Fruit fly (Drosophila melanogaster) whole organism, embryonic: ENCODE measurements around the gene CG4962.

Experiments used
- Ada2b ChIP-seq: fragments of 200-800 bp; sonication (Bioruptor generic); IDR thresholded peaks from 2 replicates; pipeline ENCODE4 v1.3.6; 2022; ENCODE audit warnings: missing biosample characterization, missing genetic modification characterization
- CG10654 ChIP-seq: fragments of 200-800 bp; sonication (Bioruptor generic); optimal IDR thresholded peaks from 2 replicates; lab custom pipeline; 2016; ENCODE audit warnings: missing biosample characterization, missing genetic modification characterization
- CG11504 ChIP-seq: fragments of 200-800 bp; sonication (Bioruptor generic); optimal IDR thresholded peaks from 3 replicates; lab custom pipeline; 2019; ENCODE audit warnings: missing biosample characterization, mild to moderate bottlenecking, missing genetic modification characterization, moderate library complexity
- CG13424 ChIP-seq: fragments of 200-800 bp; sonication (Bioruptor generic); optimal IDR thresholded peaks from 2 replicates; lab custom pipeline; 2019; ENCODE audit warnings: missing biosample characterization, mild to moderate bottlenecking, missing genetic modification characterization, moderate library complexity
- CG15269 ChIP-seq: fragments of 200-800 bp; sonication (Bioruptor generic); optimal IDR thresholded peaks from 2 replicates; lab custom pipeline; 2018; ENCODE audit warnings: missing biosample characterization, mild to moderate bottlenecking, missing genetic modification characterization, moderate library complexity
- CG2678 ChIP-seq: fragments of 200-800 bp; sonication (Bioruptor generic); optimal IDR thresholded peaks from 3 replicates; lab custom pipeline; 2019; ENCODE audit warnings: missing biosample characterization, mild to moderate bottlenecking, missing genetic modification characterization, moderate library complexity
- CG31441 ChIP-seq: fragments of 200-800 bp; sonication (Bioruptor generic); IDR thresholded peaks from 2 replicates; pipeline ENCODE4 v1.3.6; 2022; ENCODE audit warnings: missing biosample characterization, missing genetic modification characterization
- CG6254 ChIP-seq: fragments of 200-800 bp; sonication (Bioruptor generic); optimal IDR thresholded peaks from 3 replicates; lab custom pipeline; 2017; ENCODE audit warnings: mild to moderate bottlenecking, missing biosample characterization, missing genetic modification reagents, missing genetic modification characterization
- CG7556 ChIP-seq: fragments of 200-800 bp; sonication (Bioruptor generic); optimal IDR thresholded peaks from 2 replicates; lab custom pipeline; 2017; ENCODE audit warnings: missing biosample characterization, mild to moderate bottlenecking, missing genetic modification characterization
- CG7839 ChIP-seq: fragments of 200-800 bp; sonication (Bioruptor generic); optimal IDR thresholded peaks from 3 replicates; lab custom pipeline; 2018; ENCODE audit warnings: missing biosample characterization, mild to moderate bottlenecking, missing genetic modification characterization, moderate library complexity
- CoRest ChIP-seq: fragments of 200-800 bp; sonication (Bioruptor generic); optimal IDR thresholded peaks from 3 replicates; lab custom pipeline; 2018; ENCODE audit warnings: missing biosample characterization, mild to moderate bottlenecking, missing genetic modification characterization, moderate library complexity
- Deaf1 ChIP-seq: fragments of 200-800 bp; optimal IDR thresholded peaks from 3 replicates; lab custom pipeline; 2019; ENCODE audit warnings: missing biosample characterization, mild to moderate bottlenecking, missing genetic modification characterization, moderate library complexity
- Dref ChIP-seq: fragments of 200-800 bp; sonication (Bioruptor generic); IDR thresholded peaks from 2 replicates; pipeline ENCODE4 v1.3.6; 2022; ENCODE audit warnings: missing biosample characterization, missing genetic modification characterization
- Eip74EF ChIP-seq, 2 experiments: fragments of 200-800 bp in 1 of 2; fragments of >200 bp in 1 of 2; sonication (Bioruptor generic) in 1 of 2; optimal IDR thresholded peaks; 2 replicates each; lab custom pipeline; 2017 to 2019; ENCODE audit warnings: missing biosample characterization in 2 of 2, missing genetic modification characterization in 2 of 2, mild to moderate bottlenecking in 1 of 2, moderate library complexity in 1 of 2
- Fer2 ChIP-seq: fragments of 200-800 bp; sonication (Bioruptor generic); optimal IDR thresholded peaks from 2 replicates; lab custom pipeline; 2018; ENCODE audit warnings: missing biosample characterization, mild to moderate bottlenecking, missing genetic modification characterization, moderate library complexity
- Gsc ChIP-seq: fragments of 200-800 bp; sonication (Bioruptor generic); IDR thresholded peaks from 2 replicates; pipeline ENCODE4 v1.3.6; 2022; ENCODE audit warnings: missing biosample characterization, missing genetic modification characterization
- H2.0 ChIP-seq: fragments of 200-800 bp; sonication (Bioruptor generic); IDR thresholded peaks from 2 replicates; pipeline ENCODE4 v1.3.6; 2022; ENCODE audit warnings: missing biosample characterization, missing genetic modification characterization
- Hr3 ChIP-seq: fragments of 200-800 bp; sonication (Bioruptor generic); optimal IDR thresholded peaks from 3 replicates; lab custom pipeline; 2016; ENCODE audit warnings: missing biosample characterization, missing genetic modification characterization
- Hr51 ChIP-seq, 2 experiments: fragments of 200-800 bp; sonication (Bioruptor generic); optimal IDR thresholded peaks; 2 replicates in 1 of 2; 3 replicates in 1 of 2; lab custom pipeline; 2016 to 2018; ENCODE audit warnings: missing biosample characterization in 2 of 2, missing genetic modification characterization in 2 of 2, mild to moderate bottlenecking in 1 of 2, moderate library complexity in 1 of 2
- Oli ChIP-seq: fragments of 200-800 bp; sonication (Bioruptor generic); optimal IDR thresholded peaks from 2 replicates; lab custom pipeline; 2018; ENCODE audit warnings: missing biosample characterization, mild to moderate bottlenecking, missing genetic modification characterization, moderate library complexity
- Sox100B ChIP-seq: fragments of 200-800 bp; sonication (Bioruptor generic); optimal IDR thresholded peaks from 3 replicates; lab custom pipeline; 2018; ENCODE audit warnings: missing biosample characterization, mild to moderate bottlenecking, missing genetic modification characterization
- Sry-δ ChIP-seq: fragments of 200-800 bp; sonication (Bioruptor generic); optimal IDR thresholded peaks from 2 replicates; lab custom pipeline; 2016; ENCODE audit warnings: missing biosample characterization, missing genetic modification characterization
- Xrp1 ChIP-seq: fragments of 200-800 bp; sonication (Bioruptor generic); IDR thresholded peaks from 2 replicates; pipeline ENCODE4 v1.3.6; 2022; ENCODE audit warnings: missing biosample characterization, missing genetic modification characterization
- ci ChIP-seq: fragments of 200-800 bp; sonication (Bioruptor generic); IDR thresholded peaks from 3 replicates; pipeline ENCODE4 v1.3.6; 2022; ENCODE audit warnings: missing biosample characterization, missing genetic modification characterization
- cwo ChIP-seq: fragments of 200-800 bp; sonication (Bioruptor generic); optimal IDR thresholded peaks from 3 replicates; lab custom pipeline; 2017; ENCODE audit warnings: missing biosample characterization, missing genetic modification characterization, mild to moderate bottlenecking, moderate library complexity, missing genetic modification reagents
- dmrt99B ChIP-seq: fragments of 200-800 bp; sonication (Bioruptor generic); optimal IDR thresholded peaks from 2 replicates; lab custom pipeline; 2018; ENCODE audit warnings: missing biosample characterization, mild to moderate bottlenecking, missing genetic modification characterization, moderate library complexity
- esg ChIP-seq: fragments of 200-800 bp; sonication (Bioruptor generic); conservative IDR thresholded peaks from 2 replicates; pipeline ENCODE4 v1.3.6; 2022; ENCODE audit warnings: missing biosample characterization, missing genetic modification characterization
- fd3F ChIP-seq: fragments of 200-800 bp; sonication (Bioruptor generic); optimal IDR thresholded peaks from 2 replicates; lab custom pipeline; 2018; ENCODE audit warnings: missing biosample characterization, mild to moderate bottlenecking, missing genetic modification characterization, moderate library complexity
- gem ChIP-seq: fragments of 200-800 bp; sonication (Bioruptor generic); optimal IDR thresholded peaks from 2 replicates; lab custom pipeline; 2019; ENCODE audit warnings: missing biosample characterization, mild to moderate bottlenecking, missing genetic modification characterization, moderate library complexity
- h ChIP-seq: fragments of >200 bp; optimal IDR thresholded peaks from 2 replicates; lab custom pipeline; 2017
- jumu ChIP-seq: fragments of 200-800 bp; sonication (Bioruptor generic); optimal IDR thresholded peaks from 3 replicates; lab custom pipeline; 2016; ENCODE audit warnings: missing biosample characterization, missing genetic modification characterization
- kah ChIP-seq: fragments of 200-800 bp; sonication (Bioruptor generic); optimal IDR thresholded peaks from 2 replicates; lab custom pipeline; 2018; ENCODE audit warnings: missing biosample characterization, mild to moderate bottlenecking, missing genetic modification characterization
- lbe ChIP-seq: fragments of 200-800 bp; sonication (Bioruptor generic); optimal IDR thresholded peaks from 2 replicates; lab custom pipeline; 2016; ENCODE audit warnings: missing biosample characterization, mild to moderate bottlenecking, missing genetic modification characterization
- nmo ChIP-seq: fragments of 200-800 bp; sonication (Bioruptor generic); optimal IDR thresholded peaks from 2 replicates; lab custom pipeline; 2018; ENCODE audit warnings: missing biosample characterization, mild to moderate bottlenecking, missing genetic modification characterization, moderate library complexity
- oc ChIP-seq: fragments of 200-800 bp; sonication (Bioruptor generic); optimal IDR thresholded peaks from 2 replicates; lab custom pipeline; 2018; ENCODE audit warnings: missing biosample characterization, mild to moderate bottlenecking, missing genetic modification characterization, moderate library complexity
- row ChIP-seq: fragments of 200-800 bp; sonication (Bioruptor generic); IDR thresholded peaks from 3 replicates; pipeline ENCODE4 v1.3.6; 2022; ENCODE audit warnings: missing biosample characterization, missing genetic modification characterization
- tap ChIP-seq: fragments of 200-800 bp; optimal IDR thresholded peaks from 3 replicates; lab custom pipeline; 2019; ENCODE audit warnings: missing biosample characterization, mild to moderate bottlenecking, missing genetic modification characterization, moderate library complexity
- unpg ChIP-seq: fragments of 200-800 bp; sonication (Bioruptor generic); optimal IDR thresholded peaks from 3 replicates; lab custom pipeline; 2018; ENCODE audit warnings: missing biosample characterization, mild to moderate bottlenecking, missing genetic modification characterization, moderate library complexity

CG4962 gene

dm6 chr3L:16305820-16306650 lies 10.7 kb upstream of the CG4962 start, which contains the start of the genes CG13043 and CG13063 (continued):
- peak; percentile 11 for TF ChIP-seq CG7556 (GFP tag; lab: Kevin White, UChicago)
- peak; percentile 7 for TF ChIP-seq CoRest
- TF ChIP-seq CG15269 (tag; lab: Kevin White, UChicago): peak; percentile 41
- peak; percentile 34 for TF ChIP-seq CG13424
- TF ChIP-seq dmrt99B (tag; lab: Kevin White, UChicago): peak; percentile 2
- peak; percentile 26 for TF ChIP-seq CG7839 (tag; lab: Kevin White, UChicago)
- TF ChIP-seq tap (tag; lab: Kevin White, UChicago): peak; percentile 22
- TF ChIP-seq Fer2: no peak
- TF ChIP-seq Ada2b (GFP tag; lab: Robert Waterston, UW): no peak
- TF ChIP-seq nmo (GFP tag; lab: Kevin White, UChicago): peak; percentile 10
- TF ChIP-seq row (GFP tag; lab: Robert Waterston, UW): peak; percentile 41; the same call in 1 of the 3 replicates
- peak in 1 of 2 experiments; percentile 37 for TF ChIP-seq Hr51 (GFP tag; optimal IDR thresholded peaks at IDR 0.05; lab: Kevin White, UChicago)
- TF ChIP-seq Xrp1 (GFP tag; lab: Robert Waterston, UW): no peak
- peak; percentile 22 for TF ChIP-seq Oli
- TF ChIP-seq H2.0 (GFP tag; lab: Robert Waterston, UW): 0 out of 2 replicates have a peak, but pooled peaks have one; percentile 17
- no peak for TF ChIP-seq cwo (GFP tag; lab: Kevin White, UChicago)
- no peak for TF ChIP-seq fd3F (GFP tag; lab: Kevin White, UChicago)
- no peak for TF ChIP-seq lbe (GFP tag; lab: Kevin White, UChicago)
- peak; percentile 42 for TF ChIP-seq CG2678 (tag; lab: Kevin White, UChicago)
- no peak for TF ChIP-seq Gsc
- TF ChIP-seq unpg (GFP tag; lab: Kevin White, UChicago): peak; percentile 42
- TF ChIP-seq CG10654 (GFP tag; lab: Kevin White, UChicago): no peak
- no peak for TF ChIP-seq Dref (GFP tag; lab: Robert Waterston, UW)
- no peak for TF ChIP-seq h (lab: Kevin White, UChicago)
- no peak for TF ChIP-seq Hr3 (GFP tag; lab: Kevin White, UChicago)
- 0 out of 3 replicates have a peak, but pooled peaks have one; percentile 32 for TF ChIP-seq ci (GFP tag; lab: Robert Waterston, UW)
- TF ChIP-seq esg (GFP tag; lab: Robert Waterston, UW): no peak
- 0 out of 2 replicates have a peak, but pooled peaks have one; percentile 23 for TF ChIP-seq CG31441 (GFP tag; lab: Robert Waterston, UW)
- TF ChIP-seq Deaf1 (tag; lab: Kevin White, UChicago): peak; percentile 18
- TF ChIP-seq CG11504 (tag; lab: Kevin White, UChicago): peak; percentile 59
- TF ChIP-seq kah (GFP tag; lab: Kevin White, UChicago): no peak
- peak in 1 of 2 experiments; percentile 5 for TF ChIP-seq Eip74EF (GFP tag; optimal IDR thresholded peaks at IDR 0.05; lab: Kevin White, UChicago)
- TF ChIP-seq Sox100B (GFP tag; lab: Kevin White, UChicago): peak; percentile 32
- TF ChIP-seq oc (tag; lab: Kevin White, UChicago): peak; percentile 7
- no peak for TF ChIP-seq jumu
- TF ChIP-seq gem: peak; percentile 59
- no peak for TF ChIP-seq Sry-δ (GFP tag; lab: Kevin White, UChicago)
- TF ChIP-seq CG6254 (GFP tag; lab: Kevin White, UChicago): no peak
